Fruit fly (Drosophila melanogaster) whole organism, embryonic: ENCODE data around the gene CG13920.

Experiments
- Ada2b ChIP-seq: fragments of 200-800 bp; sonication (Bioruptor generic); IDR thresholded peaks from 2 replicates; pipeline ENCODE4 v1.3.6; 2022; ENCODE audit warnings: missing biosample characterization, missing genetic modification characterization
- Asciz ChIP-seq: fragments of 200-800 bp; sonication (Bioruptor generic); optimal IDR thresholded peaks from 2 replicates; lab custom pipeline; 2017; ENCODE audit warnings: missing biosample characterization, mild to moderate bottlenecking, missing genetic modification characterization, missing genetic modification reagents
- B-H1 ChIP-seq: fragments of 200-800 bp; sonication (Bioruptor generic); IDR thresholded peaks from 3 replicates; pipeline ENCODE4 v1.3.6; 2022; ENCODE audit warnings: missing biosample characterization, missing genetic modification characterization
- B-H2 ChIP-seq: fragments of 200-800 bp; sonication (Bioruptor generic); optimal IDR thresholded peaks from 2 replicates; lab custom pipeline; 2018; ENCODE audit warnings: missing biosample characterization, mild to moderate bottlenecking, missing genetic modification characterization
- BEAF-32 ChIP-seq: fragments of 200-800 bp; sonication (Bioruptor generic); optimal IDR thresholded peaks from 3 replicates; lab custom pipeline; 2017; ENCODE audit warnings: missing biosample characterization, missing genetic modification characterization, mild to moderate bottlenecking, moderate library complexity, missing genetic modification reagents
- Blimp-1 ChIP-seq: fragments of 200-800 bp; sonication (Bioruptor generic); optimal IDR thresholded peaks from 3 replicates; lab custom pipeline; 2018; ENCODE audit warnings: missing biosample characterization, missing genetic modification characterization, mild to moderate bottlenecking, moderate library complexity, missing genetic modification reagents
- Bteb2 ChIP-seq: fragments of 200-800 bp; sonication (Bioruptor generic); optimal IDR thresholded peaks from 2 replicates; lab custom pipeline; 2016; ENCODE audit warnings: missing biosample characterization, missing genetic modification characterization
- CG12104 ChIP-seq: fragments of 200-800 bp; sonication (Bioruptor generic); optimal IDR thresholded peaks from 3 replicates; lab custom pipeline; 2016; ENCODE audit warnings: missing biosample characterization, missing genetic modification characterization
- CG13894 ChIP-seq: fragments of 200-800 bp; sonication (Bioruptor generic); optimal IDR thresholded peaks from 3 replicates; lab custom pipeline; 2018; ENCODE audit warnings: missing biosample characterization, mild to moderate bottlenecking, missing genetic modification characterization, moderate library complexity
- CG14441 ChIP-seq: fragments of 200-800 bp; sonication (Bioruptor generic); IDR thresholded peaks from 2 replicates; pipeline ENCODE4 v1.3.6; 2022; ENCODE audit warnings: missing biosample characterization, missing genetic modification characterization
- CG14860 ChIP-seq: fragments of 200-800 bp; sonication (Bioruptor generic); IDR thresholded peaks from 3 replicates; pipeline ENCODE4 v1.3.6; 2022; ENCODE audit warnings: missing biosample characterization, missing genetic modification characterization; ENCODE audit not compliant: partially characterized antibody
- CG1529 ChIP-seq: fragments of 200-800 bp; sonication (Bioruptor generic); optimal IDR thresholded peaks from 3 replicates; lab custom pipeline; 2018; ENCODE audit warnings: missing biosample characterization, missing genetic modification characterization
- CG1647 ChIP-seq: fragments of 200-800 bp; sonication (Bioruptor generic); optimal IDR thresholded peaks from 3 replicates; lab custom pipeline; 2016; ENCODE audit warnings: missing biosample characterization, missing genetic modification characterization
- CG16813 ChIP-seq: fragments of 200-800 bp; sonication (Bioruptor generic); IDR thresholded peaks from 3 replicates; pipeline ENCODE4 v1.3.6; 2022; ENCODE audit warnings: missing biosample characterization, missing genetic modification characterization; ENCODE audit not compliant: partially characterized antibody
- CG17612 ChIP-seq: fragments of 200-800 bp; sonication (Bioruptor generic); IDR thresholded peaks from 2 replicates; pipeline ENCODE4 v1.3.6; 2022; ENCODE audit warnings: missing biosample characterization, missing genetic modification characterization
- CG17829 ChIP-seq: fragments of 200-800 bp; optimal IDR thresholded peaks from 2 replicates; lab custom pipeline; 2019; ENCODE audit warnings: missing biosample characterization, mild to moderate bottlenecking, missing genetic modification characterization, moderate library complexity
- CG2202 ChIP-seq: fragments of 200-800 bp; sonication (Bioruptor generic); optimal IDR thresholded peaks from 2 replicates; lab custom pipeline; 2018; ENCODE audit warnings: missing biosample characterization, mild to moderate bottlenecking, missing genetic modification characterization
- CG2712 ChIP-seq: fragments of 200-800 bp; optimal IDR thresholded peaks from 3 replicates; lab custom pipeline; 2019; ENCODE audit warnings: missing biosample characterization, mild to moderate bottlenecking, missing genetic modification characterization, moderate library complexity
- CG30020 ChIP-seq: fragments of 200-800 bp; optimal IDR thresholded peaks from 2 replicates; lab custom pipeline; 2019; ENCODE audit warnings: missing biosample characterization, mild to moderate bottlenecking, missing genetic modification characterization, moderate library complexity
- CG31441 ChIP-seq: fragments of 200-800 bp; sonication (Bioruptor generic); IDR thresholded peaks from 2 replicates; pipeline ENCODE4 v1.3.6; 2022; ENCODE audit warnings: missing biosample characterization, missing genetic modification characterization
- CG3847 ChIP-seq: fragments of 200-800 bp; sonication (Bioruptor generic); IDR thresholded peaks from 2 replicates; pipeline ENCODE4 v1.3.6; 2022; ENCODE audit warnings: missing biosample characterization, missing genetic modification characterization
- CG4617 ChIP-seq: fragments of 200-800 bp; sonication (Bioruptor generic); optimal IDR thresholded peaks from 3 replicates; lab custom pipeline; 2016; ENCODE audit warnings: missing biosample characterization, missing genetic modification characterization, borderline replicate concordance
- CG4820 ChIP-seq: fragments of 200-800 bp; sonication (Bioruptor generic); optimal IDR thresholded peaks from 3 replicates; lab custom pipeline; 2016; ENCODE audit warnings: missing biosample characterization, missing genetic modification characterization
- CG6254 ChIP-seq: fragments of 200-800 bp; sonication (Bioruptor generic); optimal IDR thresholded peaks from 3 replicates; lab custom pipeline; 2017; ENCODE audit warnings: mild to moderate bottlenecking, missing biosample characterization, missing genetic modification reagents, missing genetic modification characterization
- CG7745 ChIP-seq: fragments of 200-800 bp; sonication (Bioruptor generic); optimal IDR thresholded peaks from 2 replicates; lab custom pipeline; 2018; ENCODE audit warnings: missing biosample characterization, mild to moderate bottlenecking, missing genetic modification characterization, moderate library complexity
- CG8478 ChIP-seq: fragments of >200 bp; optimal IDR thresholded peaks from 2 replicates; lab custom pipeline; 2018
- CG9876 ChIP-seq: fragments of 200-800 bp; sonication (Bioruptor generic); optimal IDR thresholded peaks from 2 replicates; lab custom pipeline; 2016; ENCODE audit warnings: missing biosample characterization, missing genetic modification characterization
- D ChIP-seq, 2 experiments: fragments of 200-800 bp in 1 of 2; fragments of >200 bp in 1 of 2; sonication (Bioruptor generic) in 1 of 2; optimal IDR thresholded peaks; 2 replicates in 1 of 2; 3 replicates in 1 of 2; lab custom pipeline; 2017; ENCODE audit warnings: mild to moderate bottlenecking in 1 of 2, missing biosample characterization in 1 of 2, missing genetic modification characterization in 1 of 2, missing genetic modification reagents in 1 of 2
- Dll ChIP-seq: fragments of 200-800 bp; sonication (Bioruptor generic); IDR thresholded peaks from 4 replicates; pipeline ENCODE4 v1.3.6; 2022; ENCODE audit warnings: missing biosample characterization, missing genetic modification characterization; ENCODE audit not compliant: partially characterized antibody
- Drgx ChIP-seq: fragments of 200-800 bp; sonication (Bioruptor generic); IDR thresholded peaks from 2 replicates; pipeline ENCODE4 v1.3.6; 2022; ENCODE audit warnings: missing biosample characterization, missing genetic modification characterization
- Max ChIP-seq: fragments of 200-800 bp; sonication (Bioruptor generic); optimal IDR thresholded peaks from 2 replicates; lab custom pipeline; 2016; ENCODE audit warnings: missing biosample characterization, mild to moderate bottlenecking, missing genetic modification characterization
- NK7.1 ChIP-seq: fragments of 200-800 bp; sonication (Bioruptor generic); optimal IDR thresholded peaks from 3 replicates; lab custom pipeline; 2016; ENCODE audit warnings: missing biosample characterization, missing genetic modification characterization
- Pdp1 ChIP-seq, 2 experiments: fragments of 200-800 bp; sonication (Bioruptor generic); optimal IDR thresholded peaks; 3 replicates each; lab custom pipeline; 2016; ENCODE audit warnings: missing biosample characterization in 2 of 2, missing genetic modification characterization in 2 of 2, mild to moderate bottlenecking in 1 of 2, moderate library complexity in 1 of 2
- Six4 ChIP-seq: fragments of 200-800 bp; sonication (Bioruptor generic); optimal IDR thresholded peaks from 2 replicates; lab custom pipeline; 2016; ENCODE audit warnings: missing biosample characterization, missing genetic modification characterization
- ase ChIP-seq: fragments of 200-800 bp; sonication (Bioruptor generic); IDR thresholded peaks from 3 replicates; pipeline ENCODE4 v1.3.6; 2022; ENCODE audit warnings: missing biosample characterization, missing genetic modification characterization
- dm ChIP-seq: fragments of 200-800 bp; sonication (Bioruptor generic); optimal IDR thresholded peaks from 3 replicates; lab custom pipeline; 2016; ENCODE audit warnings: missing biosample characterization, missing genetic modification characterization
- hb ChIP-seq: fragments of 200-800 bp; sonication (Bioruptor generic); IDR thresholded peaks from 3 replicates; pipeline ENCODE4 v1.3.6; 2022; ENCODE audit warnings: missing biosample characterization, missing genetic modification characterization; ENCODE audit not compliant: partially characterized antibody
- her ChIP-seq: fragments of 200-800 bp; sonication (Bioruptor generic); optimal IDR thresholded peaks from 2 replicates; lab custom pipeline; 2016; ENCODE audit warnings: missing biosample characterization, missing genetic modification characterization
- jing ChIP-seq: fragments of 200-800 bp; sonication (Bioruptor generic); optimal IDR thresholded peaks from 2 replicates; lab custom pipeline; 2018; ENCODE audit warnings: missing biosample characterization, mild to moderate bottlenecking, missing genetic modification characterization
- lilli ChIP-seq: fragments of 200-800 bp; sonication (Bioruptor generic); optimal IDR thresholded peaks from 3 replicates; lab custom pipeline; 2016; ENCODE audit warnings: missing biosample characterization, missing genetic modification characterization
- lov ChIP-seq, 2 experiments: fragments of 200-800 bp in 1 of 2; fragments of >200 bp in 1 of 2; sonication (Bioruptor generic) in 1 of 2; IDR thresholded peaks in 1 of 2; optimal IDR thresholded peaks in 1 of 2; 2 replicates in 1 of 2; 3 replicates in 1 of 2; pipeline versions ENCODE4 v1.3.6 to Lab custom; 2017 to 2022; ENCODE audit warnings: missing biosample characterization in 1 of 2, missing genetic modification characterization in 1 of 2
- pnt ChIP-seq: fragments of 200-800 bp; sonication (Bioruptor generic); optimal IDR thresholded peaks from 3 replicates; lab custom pipeline; 2016; ENCODE audit warnings: missing biosample characterization, missing genetic modification characterization
- sens ChIP-seq: fragments of 200-800 bp; sonication (Bioruptor generic); peaks from one replicate; lab custom pipeline; 2016; ENCODE audit warnings: missing biosample characterization, missing genetic modification characterization
- sens-2 ChIP-seq: fragments of 200-800 bp; sonication (Bioruptor generic); IDR thresholded peaks from 2 replicates; pipeline ENCODE4 v1.3.6; 2022; ENCODE audit warnings: missing biosample characterization, missing genetic modification characterization
- sisA ChIP-seq: fragments of 200-800 bp; sonication (Bioruptor generic); IDR thresholded peaks from 2 replicates; pipeline ENCODE4 v1.3.6; 2022; ENCODE audit warnings: missing biosample characterization, missing genetic modification characterization
- sr ChIP-seq: fragments of 200-800 bp; sonication (Bioruptor generic); IDR thresholded peaks from 3 replicates; pipeline ENCODE4 v1.3.6; 2022; ENCODE audit warnings: missing biosample characterization, missing genetic modification characterization
- wdn ChIP-seq: fragments of 200-800 bp; sonication (Bioruptor generic); IDR thresholded peaks from 2 replicates; pipeline ENCODE4 v1.3.6; 2022; ENCODE audit warnings: missing biosample characterization, missing genetic modification characterization
- wek ChIP-seq: fragments of 200-800 bp; sonication (Bioruptor generic); optimal IDR thresholded peaks from 3 replicates; lab custom pipeline; 2018; ENCODE audit warnings: missing biosample characterization, mild to moderate bottlenecking, missing genetic modification characterization, moderate library complexity

The CG13920 gene

dm6 chr3L:1639185-1639812, 9.4 kb upstream of the CG13920 start, which contains the start of the genes Mettl2 and Bgb (continued):
- TF ChIP-seq jing (GFP tag; lab: Kevin White, UChicago) (no peak), her (GFP tag; lab: Kevin White, UChicago) (peak; percentile 46), Ada2b (GFP tag; lab: Robert Waterston, UW) (peak; percentile 71), CG31441 (GFP tag; lab: Robert Waterston, UW) (peak; percentile 74), Six4 (peak; percentile 63), NK7.1 (peak; percentile 48), hb (GFP tag; lab: Robert Waterston, UW) (peak; percentile 59; the same call in 1 of the 3 replicates), B-H2 (no peak), BEAF-32 (GFP tag; lab: Kevin White, UChicago) (peak; percentile 89), CG7745 (tag; lab: Kevin White, UChicago) (no peak), CG2202 (tag; lab: Kevin White, UChicago) (peak; percentile 1), CG17829 (tag; lab: Kevin White, UChicago) (peak; percentile 77), D (optimal IDR thresholded peaks at IDR 0.05; lab: Kevin White, UChicago) (no peak), D (GFP tag; optimal IDR thresholded peaks at IDR 0.05; lab: Kevin White, UChicago) (peak; percentile 46), CG1529 (GFP tag; lab: Kevin White, UChicago) (peak; percentile 6), Asciz (no peak), dm (GFP tag; lab: Kevin White, UChicago) (peak; percentile 35), sens-2 (GFP tag; lab: Robert Waterston, UW) (no peak), lilli (peak; percentile 90), CG8478 (lab: Kevin White, UChicago) (no peak), Dll (GFP tag; lab: Robert Waterston, UW) (peak; percentile 85), CG13894 (peak; percentile 45), sr (GFP tag; lab: Robert Waterston, UW) (no peak), wek (no peak), CG6254 (GFP tag; lab: Kevin White, UChicago) (peak; percentile 51), wdn (GFP tag; lab: Robert Waterston, UW) (peak; percentile 59; the same call in 1 of the 2 replicates), sisA (GFP tag; lab: Robert Waterston, UW) (peak; percentile 93), Max (GFP tag; lab: Kevin White, UChicago) (peak; percentile 60), CG4820 (peak; percentile 80), lov (optimal IDR thresholded peaks at IDR 0.05; lab: Kevin White, UChicago) (no peak), lov (GFP tag; IDR thresholded peaks at IDR 0.05; lab: Robert Waterston, UW) (0 out of 3 replicates have a peak, but pooled peaks have one; percentile 29), Bteb2 (GFP tag; lab: Kevin White, UChicago) (peak; percentile 56), CG1647 (peak; percentile 75), pnt (GFP tag; lab: Kevin White, UChicago) (peak; percentile 90), Drgx (GFP tag; lab: Robert Waterston, UW) (peak; percentile 43; the same call in 1 of the 2 replicates), CG14441 (GFP tag; lab: Robert Waterston, UW) (peak; percentile 81), Pdp1 (GFP tag; optimal IDR thresholded peaks at IDR 0.05; lab: Kevin White, UChicago) (peak in 1 of 2 experiments; percentile 90), ase (peak; percentile 82; the same call in 2 of the 3 replicates), B-H1 (peak; percentile 27; the same call in 1 of the 3 replicates), CG14860 (peak; percentile 75), CG30020 (tag; lab: Kevin White, UChicago) (peak; percentile 57), CG17612 (GFP tag; lab: Robert Waterston, UW) (peak; percentile 69), CG9876 (GFP tag; lab: Kevin White, UChicago) (peak; percentile 62), CG16813 (GFP tag; lab: Robert Waterston, UW) (peak; percentile 84), Blimp-1 (no peak), CG3847 (peak; percentile 82), CG4617 (GFP tag; lab: Kevin White, UChicago) (peak; percentile 59), CG12104 (GFP tag; lab: Kevin White, UChicago) (peak; percentile 51), sens (GFP tag; lab: Kevin White, UChicago) (peak; percentile 96), CG2712 (tag; lab: Kevin White, UChicago) (peak; percentile 77)
